Fruit fly (Drosophila melanogaster) S2 (cell line): ENCODE data around the gene TotA.

Experiments
- CG8478 ChIP-seq: fragments of >200 bp; optimal IDR thresholded peaks from 2 replicates; lab custom pipeline; 2018
- CTCF ChIP-seq, 2 experiments: fragments of >200 bp; optimal IDR thresholded peaks; 2 replicates each; lab custom pipeline; 2018

Gene TotA

dm6 chr3R:20870736-20871135 lies at the start of gene TotA:
Gene TotA (plus strand): TSS chr3R:20871036.
- no peak for TF ChIP-seq CG8478
- no peak for TF ChIP-seq CTCF (optimal IDR thresholded peaks at IDR 0.05; lab: Kevin White, UChicago)

- TF ChIP-seq CG8478 (no peak), CTCF (optimal IDR thresholded peaks at IDR 0.05; lab: Kevin White, UChicago) (peak; percentile 23 to 49)
Observed at dm6 chr3R:20821815-20822375, 48.9 kb upstream of the TotA start, which contains the start of the genes CG17271 and RpS20. Gene CG17271 (minus strand): TSS chr3R:20821848. Gene RpS20 (plus strand): TSS chr3R:20822181.

dm6 chr3R:20823704-20824454 lies 47.0 kb upstream of the TotA start, which contains the start of gene CG17272:
Gene CG17272 (minus strand): TSS chr3R:20824239.
- TF ChIP-seq CG8478 (no peak), CTCF (optimal IDR thresholded peaks at IDR 0.05; lab: Kevin White, UChicago) (no peak)

dm6 chr3R:20826929-20827328 lies 43.9 kb upstream of the TotA start:
- TF ChIP-seq CG8478 (no peak), CTCF (optimal IDR thresholded peaks at IDR 0.05; lab: Kevin White, UChicago) (no peak)

dm6 chr3R:20828520-20829415 lies 42.1 kb upstream of the TotA start:
- no peak for TF ChIP-seq CG8478
- TF ChIP-seq CTCF (optimal IDR thresholded peaks at IDR 0.05; lab: Kevin White, UChicago): peak in 1 of 2 experiments; percentile 12

dm6 chr3R:20829416-20830131 lies 41.3 kb upstream of the TotA start:
- no peak for TF ChIP-seq CG8478
- no peak for TF ChIP-seq CTCF (optimal IDR thresholded peaks at IDR 0.05; lab: Kevin White, UChicago)

dm6 chr3R:20830153-20830695 lies 40.6 kb upstream of the TotA start, which contains the start of gene Adss:
Gene Adss (minus strand): TSS chr3R:20830580.
- TF ChIP-seq CG8478 (no peak), CTCF (optimal IDR thresholded peaks at IDR 0.05; lab: Kevin White, UChicago) (peak; percentile 2 to 8)

- TF ChIP-seq CG8478 (no peak), CTCF (optimal IDR thresholded peaks at IDR 0.05; lab: Kevin White, UChicago) (no peak)
Observed at dm6 chr3R:20830963-20831362, 39.9 kb upstream of the TotA start, which contains the start of gene CG31223. Gene CG31223 (plus strand): TSS chr3R:20831127.

dm6 chr3R:20832689-20833524 lies 37.9 kb upstream of the TotA start, which contains the start of gene Synd:
Gene Synd (plus strand): TSS chr3R:20832799.
- TF ChIP-seq CTCF (optimal IDR thresholded peaks at IDR 0.05; lab: Kevin White, UChicago) (peak in 1 of 2 experiments; percentile 41), CG8478 (no peak)

dm6 chr3R:20833664-20834063 lies 37.2 kb upstream of the TotA start:
- no peak for TF ChIP-seq CTCF (optimal IDR thresholded peaks at IDR 0.05; lab: Kevin White, UChicago)
- no peak for TF ChIP-seq CG8478

- TF ChIP-seq CG8478: no peak
- no peak for TF ChIP-seq CTCF (optimal IDR thresholded peaks at IDR 0.05; lab: Kevin White, UChicago)
Observed at dm6 chr3R:20834770-20835183, 36.1 kb upstream of the TotA start.

- TF ChIP-seq CTCF (optimal IDR thresholded peaks at IDR 0.05; lab: Kevin White, UChicago) (no peak), CG8478 (no peak)
Observed at dm6 chr3R:20835531-20835930, 35.3 kb upstream of the TotA start.

dm6 chr3R:20836257-20836856 lies 34.5 kb upstream of the TotA start:
- TF ChIP-seq CTCF (optimal IDR thresholded peaks at IDR 0.05; lab: Kevin White, UChicago) (no peak), CG8478 (no peak)
